Worm (Caenorhabditis elegans) whole organism, L4/young adult: ENCODE data around the gene Y110A2AL.2.

ENCODE experiments used
- W03F9.2 ChIP-seq: fragments of 150-350 bp; optimal IDR thresholded peaks from 2 replicates; lab custom pipeline; 2014; ENCODE audit warnings: missing biosample characterization, missing genetic modification characterization
- him-1 ChIP-seq: sonication (generic microtip); optimal IDR thresholded peaks from 2 replicates; lab custom pipeline; 2016; ENCODE audit warnings: missing genotype, missing genetic modification reagents, missing genetic modification characterization, missing compliant biosample characterization

DNA sequence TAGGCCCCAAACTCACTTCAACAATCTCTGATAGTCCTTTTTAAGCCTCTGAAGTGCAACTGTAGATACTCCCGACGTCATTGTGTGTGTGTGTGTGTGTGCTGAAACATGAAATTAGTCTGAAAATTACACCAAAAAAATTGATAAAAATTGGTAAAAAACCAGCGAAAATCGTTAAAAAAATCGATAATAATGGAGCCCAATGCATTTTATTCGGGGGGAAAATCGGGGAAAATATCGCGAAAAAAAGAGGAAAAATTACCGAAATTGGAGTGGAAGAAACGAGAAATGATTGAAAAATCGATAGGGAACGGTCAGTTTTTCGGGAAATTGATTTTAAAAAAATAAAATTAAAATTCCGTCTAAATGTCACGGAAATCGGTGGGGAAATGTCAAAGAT, 32.4 kb downstream of the Y110A2AL.2 start, which contains the start of gene ubc-26:
- TF ChIP-seq W03F9.2 (tag; lab: Kevin White, UChicago) (no peak), him-1 (tag; lab: Kevin White, UChicago) (no peak)
